Fruit fly (Drosophila melanogaster): ENCODE data around the gene CG32365.
A peak's percentile ranks its signal among the peaks of the same experiment; 100 is the strongest.

The CG32365 gene

dm6 chr3L:7869715-7870387 is 1.0 kb downstream of the CG32365 start (continued):
- peak; percentile 55 for TF ChIP-seq Sox102F (GFP tag; optimal IDR thresholded peaks at IDR 0.05)
- peak; percentile 81 for TF ChIP-seq Ets96B (tag; optimal IDR thresholded peaks at IDR 0.05)
- peak; percentile 62 for TF ChIP-seq CG9139 (GFP tag; optimal IDR thresholded peaks at IDR 0.05)
- TF ChIP-seq dac (GFP tag; optimal IDR thresholded peaks at IDR 0.05): peak; percentile 62
- peak; percentile 90 for TF ChIP-seq CG15336 (GFP tag; IDR thresholded peaks at IDR 0.05)
- peak; percentile 61 for TF ChIP-seq CG7368 (GFP tag; optimal IDR thresholded peaks at IDR 0.05)
- peak; percentile 51 for TF ChIP-seq CG11902 (GFP tag; optimal IDR thresholded peaks at IDR 0.05)
- peak; percentile 73 for TF ChIP-seq Met (GFP tag; optimal IDR thresholded peaks at IDR 0.05)
- TF ChIP-seq CG4318 (GFP tag; optimal IDR thresholded peaks at IDR 0.05): peak; percentile 83

dm6 chr3L:7870388-7870740 is 1.5 kb downstream of the CG32365 start:
- TF ChIP-seq CG11294 (GFP tag; IDR thresholded peaks at IDR 0.05) (no peak), salr (GFP tag; optimal IDR thresholded peaks at IDR 0.05) (no peak), cyc (GFP tag; optimal IDR thresholded peaks at IDR 0.05) (no peak), spab (GFP tag; optimal IDR thresholded peaks at IDR 0.05) (no peak), Sox15 (GFP tag; optimal IDR thresholded peaks at IDR 0.05) (no peak), ss (GFP tag; optimal IDR thresholded peaks at IDR 0.05) (no peak), fd85E (GFP tag; optimal IDR thresholded peaks at IDR 0.05) (no peak), CG6854 (GFP tag; optimal IDR thresholded peaks at IDR 0.05) (no peak), CG8319 (GFP tag; optimal IDR thresholded peaks at IDR 0.05) (no peak), CG3919 (GFP tag; optimal IDR thresholded peaks at IDR 0.05) (no peak), Hr38 (GFP tag; optimal IDR thresholded peaks at IDR 0.05) (no peak), lz (GFP tag; optimal IDR thresholded peaks at IDR 0.05) (no peak), svp (GFP tag) (no peak)

dm6 chr3L:7874507-7874906 is 5.7 kb downstream of the CG32365 start:
- TF ChIP-seq dsx (GFP tag; optimal IDR thresholded peaks at IDR 0.05; ENCODE audit: poor library complexity, severe bottlenecking): no peak
- no peak for TF ChIP-seq CG31627 (GFP tag; optimal IDR thresholded peaks at IDR 0.05)
- no peak for TF ChIP-seq CG6808 (GFP tag; optimal IDR thresholded peaks at IDR 0.05)
- no peak for TF ChIP-seq Ets96B (tag; optimal IDR thresholded peaks at IDR 0.05)
- no peak for TF ChIP-seq CG7368 (GFP tag; optimal IDR thresholded peaks at IDR 0.05)

- peak; percentile 54 for TF ChIP-seq CG9139 (GFP tag; optimal IDR thresholded peaks at IDR 0.05)
- TF ChIP-seq eg (GFP tag; IDR thresholded peaks at IDR 0.05): no peak; the same call in 2 of the 3 replicates
- TF ChIP-seq CG3032 (tag; optimal IDR thresholded peaks at IDR 0.05): peak; percentile 55
- TF ChIP-seq spab (GFP tag; optimal IDR thresholded peaks at IDR 0.05): peak; percentile 59
- TF ChIP-seq CG6276 (GFP tag; optimal IDR thresholded peaks at IDR 0.05): peak; percentile 23
- peak; percentile 69 for TF ChIP-seq CG8632 (GFP tag; optimal IDR thresholded peaks at IDR 0.05)
- TF ChIP-seq CG10669 (GFP tag; optimal IDR thresholded peaks at IDR 0.05): peak; percentile 40
- TF ChIP-seq Hr39 (GFP tag; optimal IDR thresholded peaks at IDR 0.05): peak; percentile 59
- no peak for TF ChIP-seq dac (GFP tag; optimal IDR thresholded peaks at IDR 0.05)
- peak; percentile 65 for TF ChIP-seq CG31627 (GFP tag; optimal IDR thresholded peaks at IDR 0.05)
- TF ChIP-seq CG8119 (GFP tag; IDR thresholded peaks at IDR 0.05): peak; percentile 59; the same call in 2 of the 3 replicates
- peak; percentile 41 for TF ChIP-seq Ets21C (GFP tag; optimal IDR thresholded peaks at IDR 0.05)
- TF ChIP-seq fkh (GFP tag; optimal IDR thresholded peaks at IDR 0.05): no peak
- no peak for TF ChIP-seq CG11294 (GFP tag; IDR thresholded peaks at IDR 0.05)
- peak; percentile 63 for TF ChIP-seq acj6 (GFP tag; optimal IDR thresholded peaks at IDR 0.05)
- TF ChIP-seq CG15336 (GFP tag; IDR thresholded peaks at IDR 0.05): peak; percentile 52
- peak; percentile 60 for TF ChIP-seq Sox15 (GFP tag; optimal IDR thresholded peaks at IDR 0.05)
- TF ChIP-seq Hr4 (GFP tag; optimal IDR thresholded peaks at IDR 0.05): peak; percentile 62
- peak; percentile 60 for TF ChIP-seq cyc (GFP tag; optimal IDR thresholded peaks at IDR 0.05)
- TF ChIP-seq CG7368 (GFP tag; optimal IDR thresholded peaks at IDR 0.05): no peak
- TF ChIP-seq CG11902 (GFP tag; optimal IDR thresholded peaks at IDR 0.05): peak; percentile 62
- TF ChIP-seq fd85E (GFP tag; optimal IDR thresholded peaks at IDR 0.05): peak; percentile 6
- peak; percentile 68 for TF ChIP-seq CG34406 (GFP tag; optimal IDR thresholded peaks at IDR 0.05)
- peak; percentile 56 for TF ChIP-seq fd59A (GFP tag; optimal IDR thresholded peaks at IDR 0.05)
- peak; percentile 76 for TF ChIP-seq CG3919 (GFP tag; optimal IDR thresholded peaks at IDR 0.05)
- peak; percentile 57 for TF ChIP-seq lz (GFP tag; optimal IDR thresholded peaks at IDR 0.05)
- TF ChIP-seq salr (GFP tag; optimal IDR thresholded peaks at IDR 0.05): peak in 1 of 2 experiments; percentile 43
- peak; percentile 35 for TF ChIP-seq CG8319 (GFP tag; optimal IDR thresholded peaks at IDR 0.05)
- TF ChIP-seq ss (GFP tag; optimal IDR thresholded peaks at IDR 0.05): peak; percentile 39 to 75
- TF ChIP-seq CG32006 (GFP tag; optimal IDR thresholded peaks at IDR 0.05): peak; percentile 72
- peak; percentile 24 for TF ChIP-seq CG4318 (GFP tag; optimal IDR thresholded peaks at IDR 0.05)
- TF ChIP-seq Gug (GFP tag; IDR thresholded peaks at IDR 0.05): no peak
Measured at dm6 chr3L:7875606-7876366, 6.9 kb downstream of the CG32365 start.
